Worm (Caenorhabditis elegans): ENCODE measurements around the gene C52B9.10.

The C52B9.10 gene

ce11 chrX:4303200-4303599, 29.5 kb downstream of the C52B9.10 start:
- TF ChIP-seq aly-1 (tag; optimal IDR thresholded peaks at IDR 0.05), result no peak
- no peak for TF ChIP-seq scrt-1 (GFP tag; IDR thresholded peaks at IDR 0.05)
- TF ChIP-seq pes-1 (GFP tag; IDR thresholded peaks at IDR 0.05), result no peak
- TF ChIP-seq ets-7 (tag; optimal IDR thresholded peaks at IDR 0.05), result no peak
- no peak for TF ChIP-seq tbx-37 (GFP tag; conservative IDR thresholded peaks at IDR 0.05)
- no peak for TF ChIP-seq ceh-13 (GFP tag; optimal IDR thresholded peaks at IDR 0.05)
- TF ChIP-seq B0310.2 (tag; optimal IDR thresholded peaks at IDR 0.05), result no peak
- no peak for TF ChIP-seq sea-1 (GFP tag; conservative IDR thresholded peaks at IDR 0.05)
- no peak for TF ChIP-seq ceh-36 (tag; optimal IDR thresholded peaks at IDR 0.05)
- TF ChIP-seq ama-1 (optimal IDR thresholded peaks at IDR 0.05), result no peak

ce11 chrX:4306861-4307260, 33.1 kb downstream of the C52B9.10 start, which contains the start of gene pqn-15:
TSS of gene pqn-15 (minus strand) at chrX:4306961.
- TF ChIP-seq hmg-4 (GFP tag; optimal IDR thresholded peaks at IDR 0.05) (no peak), scrt-1 (GFP tag; IDR thresholded peaks at IDR 0.05) (no peak), ceh-36 (tag; optimal IDR thresholded peaks at IDR 0.05) (no peak), F13C5.2 (tag; optimal IDR thresholded peaks at IDR 0.05) (no peak), tbx-37 (GFP tag; conservative IDR thresholded peaks at IDR 0.05) (no peak), B0310.2 (tag; optimal IDR thresholded peaks at IDR 0.05) (no peak), ama-1 (optimal IDR thresholded peaks at IDR 0.05) (no peak), ets-7 (tag; optimal IDR thresholded peaks at IDR 0.05) (no peak), pes-1 (GFP tag; IDR thresholded peaks at IDR 0.05) (no peak), flt-1 (GFP tag; IDR thresholded peaks at IDR 0.05) (no peak), aly-1 (tag; optimal IDR thresholded peaks at IDR 0.05) (no peak), hmbx-1 (tag; optimal IDR thresholded peaks at IDR 0.05) (no peak), ceh-13 (GFP tag; optimal IDR thresholded peaks at IDR 0.05) (no peak), hnd-1 (tag; optimal IDR thresholded peaks at IDR 0.05) (no peak), tbx-11 (GFP tag; IDR thresholded peaks at IDR 0.05) (no peak), sea-1 (GFP tag; conservative IDR thresholded peaks at IDR 0.05) (no peak), tra-4 (tag; optimal IDR thresholded peaks at IDR 0.05) (no peak)

ce11 chrX:4307559-4308005, 33.9 kb downstream of the C52B9.10 start:
- TF ChIP-seq ama-1 (optimal IDR thresholded peaks at IDR 0.05) (no peak), ceh-13 (GFP tag; optimal IDR thresholded peaks at IDR 0.05) (no peak), tra-4 (tag; optimal IDR thresholded peaks at IDR 0.05) (no peak), hmbx-1 (tag; optimal IDR thresholded peaks at IDR 0.05) (no peak), flt-1 (GFP tag; IDR thresholded peaks at IDR 0.05) (no peak), pes-1 (GFP tag; IDR thresholded peaks at IDR 0.05) (no peak), ceh-36 (tag; optimal IDR thresholded peaks at IDR 0.05) (peak; percentile 12), tbx-37 (GFP tag; conservative IDR thresholded peaks at IDR 0.05) (peak; percentile 36; the same call in 1 of the 2 replicates), tbx-11 (GFP tag; IDR thresholded peaks at IDR 0.05) (no peak), hnd-1 (tag; optimal IDR thresholded peaks at IDR 0.05) (no peak), ets-7 (tag; optimal IDR thresholded peaks at IDR 0.05) (no peak), hmg-4 (GFP tag; optimal IDR thresholded peaks at IDR 0.05) (no peak)

DNA sequence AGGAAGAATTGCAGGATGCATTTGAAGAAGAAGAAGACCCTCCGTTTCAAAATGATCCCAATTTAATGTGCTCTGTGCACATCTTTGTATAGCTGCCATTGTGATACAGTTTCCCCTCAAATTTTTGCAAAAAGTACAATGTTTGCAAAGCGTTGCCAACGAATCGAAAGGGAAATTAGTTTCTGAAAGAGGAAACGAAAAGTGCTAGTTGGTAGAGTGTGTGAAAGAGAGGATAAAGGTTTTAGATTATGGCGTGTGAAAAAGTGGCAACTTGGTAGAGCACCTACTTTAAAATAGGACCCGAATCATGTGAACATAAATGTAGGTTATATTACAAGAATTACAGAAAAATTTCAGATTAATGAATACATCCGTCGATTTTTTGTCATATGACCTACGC, 38.0 kb downstream of the C52B9.10 start, which contains the start of gene C52B9.8:
C52B9.8 (minus strand) TSS at position 101 of the 400 bp plus-strand sequence.
- no peak for TF ChIP-seq tbx-37 (GFP tag; conservative IDR thresholded peaks at IDR 0.05)

DNA sequence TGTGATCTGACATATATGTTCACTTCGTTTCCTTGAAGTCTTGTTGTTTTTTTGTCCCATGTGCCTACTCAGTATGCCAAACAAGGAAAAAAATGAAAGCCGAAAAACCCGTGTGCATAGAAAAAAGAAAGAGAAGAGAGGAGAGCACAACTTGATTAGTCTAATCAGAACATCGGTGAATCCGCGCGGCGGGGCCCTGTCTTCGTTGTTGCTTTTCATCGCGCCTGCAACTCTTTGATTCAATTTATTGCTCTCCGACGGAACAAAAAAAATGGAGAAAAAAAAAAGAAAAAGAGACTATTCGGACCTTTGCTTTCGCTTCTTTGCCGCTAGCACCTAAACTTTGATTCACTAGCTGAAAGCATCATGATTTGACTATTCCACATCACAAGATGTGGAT, 41.2 kb downstream of the C52B9.10 start:
- TF ChIP-seq tra-4 (tag; optimal IDR thresholded peaks at IDR 0.05) (no peak), hmg-4 (GFP tag; optimal IDR thresholded peaks at IDR 0.05) (no peak)

DNA sequence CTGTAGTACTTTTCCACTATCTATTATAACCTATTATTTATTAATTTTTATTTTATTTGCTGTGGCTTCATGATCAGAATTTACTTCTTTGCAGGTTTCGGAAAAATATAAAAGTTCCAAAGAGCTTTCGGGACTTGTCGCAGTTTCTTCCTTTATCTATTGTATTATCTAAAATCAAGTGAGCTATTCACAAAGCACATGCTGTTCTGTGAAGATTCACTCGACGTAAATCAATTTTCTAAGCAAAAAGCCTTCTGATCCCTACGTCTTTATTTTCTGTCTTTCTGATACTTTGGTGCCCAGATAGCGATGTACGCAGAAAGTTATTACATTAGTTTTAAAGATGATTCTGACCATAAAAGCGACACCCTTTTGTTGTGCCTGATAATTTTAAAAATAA, 43.4 kb downstream of the C52B9.10 start:
- TF ChIP-seq aly-1 (tag; optimal IDR thresholded peaks at IDR 0.05) (no peak), tra-4 (tag; optimal IDR thresholded peaks at IDR 0.05) (no peak), sea-1 (GFP tag; conservative IDR thresholded peaks at IDR 0.05) (no peak), ets-7 (tag; optimal IDR thresholded peaks at IDR 0.05) (no peak), ama-1 (optimal IDR thresholded peaks at IDR 0.05) (no peak), ceh-36 (tag; optimal IDR thresholded peaks at IDR 0.05) (no peak), ceh-13 (GFP tag; optimal IDR thresholded peaks at IDR 0.05) (no peak), B0310.2 (tag; optimal IDR thresholded peaks at IDR 0.05) (no peak), scrt-1 (GFP tag; IDR thresholded peaks at IDR 0.05) (no peak), hnd-1 (tag; optimal IDR thresholded peaks at IDR 0.05) (no peak), flt-1 (GFP tag; IDR thresholded peaks at IDR 0.05) (no peak), hmg-4 (GFP tag; optimal IDR thresholded peaks at IDR 0.05) (no peak), tbx-37 (GFP tag; conservative IDR thresholded peaks at IDR 0.05) (no peak), tbx-11 (GFP tag; IDR thresholded peaks at IDR 0.05) (no peak), F13C5.2 (tag; optimal IDR thresholded peaks at IDR 0.05) (no peak), pes-1 (GFP tag; IDR thresholded peaks at IDR 0.05) (no peak), hmbx-1 (tag; optimal IDR thresholded peaks at IDR 0.05) (no peak)

DNA sequence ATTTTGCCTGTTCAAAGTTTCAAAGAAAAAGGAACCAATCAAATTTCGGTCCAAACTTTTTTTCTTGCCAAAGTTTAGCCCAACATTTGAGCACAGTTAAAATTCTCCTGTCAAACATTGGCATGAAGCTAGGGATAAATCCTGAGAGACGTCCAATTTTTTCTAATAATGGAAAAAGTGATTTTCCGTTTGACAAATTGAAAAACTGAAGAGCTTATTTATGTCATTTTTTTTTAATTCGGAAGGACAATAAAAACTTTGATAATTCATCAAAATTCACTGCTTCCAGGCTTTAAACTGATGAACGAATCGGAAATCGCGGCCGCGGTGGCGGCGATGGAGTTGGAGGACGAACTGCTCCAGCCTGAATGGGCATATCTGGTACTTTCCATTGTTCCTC, 46.8 kb downstream of the C52B9.10 start, which contains the start of gene dop-6:
dop-6 (plus strand) TSS at position 301 of the 400 bp plus-strand sequence.
- TF ChIP-seq hmbx-1 (tag; optimal IDR thresholded peaks at IDR 0.05), result no peak
- no peak for TF ChIP-seq B0310.2 (tag; optimal IDR thresholded peaks at IDR 0.05)

- TF ChIP-seq hmbx-1 (tag; optimal IDR thresholded peaks at IDR 0.05) (no peak), hmg-4 (GFP tag; optimal IDR thresholded peaks at IDR 0.05) (no peak), sea-1 (GFP tag; conservative IDR thresholded peaks at IDR 0.05) (no peak), pes-1 (GFP tag; IDR thresholded peaks at IDR 0.05) (no peak), tra-4 (tag; optimal IDR thresholded peaks at IDR 0.05) (no peak), ets-7 (tag; optimal IDR thresholded peaks at IDR 0.05) (no peak), tbx-37 (GFP tag; conservative IDR thresholded peaks at IDR 0.05) (no peak), ceh-13 (GFP tag; optimal IDR thresholded peaks at IDR 0.05) (no peak), aly-1 (tag; optimal IDR thresholded peaks at IDR 0.05) (no peak), scrt-1 (GFP tag; IDR thresholded peaks at IDR 0.05) (no peak), ceh-36 (tag; optimal IDR thresholded peaks at IDR 0.05) (no peak), tbx-11 (GFP tag; IDR thresholded peaks at IDR 0.05) (no peak), hnd-1 (tag; optimal IDR thresholded peaks at IDR 0.05) (no peak), flt-1 (GFP tag; IDR thresholded peaks at IDR 0.05) (no peak), ama-1 (optimal IDR thresholded peaks at IDR 0.05) (no peak)
Observed at ce11 chrX:4322847-4323455, 49.2 kb downstream of the C52B9.10 start.

Measured in whole organism, early embryonic.